Worm (Caenorhabditis elegans) whole organism, L4 larva: ENCODE data around the gene coq-3.

Experiments used
- F10B5.3 ChIP-seq: sonication (generic microtip); optimal IDR thresholded peaks from 2 replicates; lab custom pipeline; 2016; ENCODE audit warnings: mild to moderate bottlenecking, missing genetic modification characterization, missing compliant biosample characterization
- F37D6.2 ChIP-seq: sonication (generic microtip); optimal IDR thresholded peaks from 2 replicates; lab custom pipeline; 2016; ENCODE audit warnings: mild to moderate bottlenecking, missing genetic modification characterization, missing compliant biosample characterization
- Y75B8A.6 ChIP-seq: fragments of 200-800 bp; sonication (Bioruptor generic); IDR thresholded peaks from 2 replicates; pipeline ENCODE4 v1.3.6; 2022; ENCODE audit warnings: missing genetic modification reagents, missing genetic modification characterization, missing compliant biosample characterization
- aha-1 ChIP-seq: fragments of 150-350 bp; peaks from one replicate; lab custom pipeline; 2014; ENCODE audit warnings: missing biosample characterization, missing genetic modification characterization
- ama-1 ChIP-seq: fragments of 150-350 bp; optimal IDR thresholded peaks from 2 replicates; lab custom pipeline; 2014; ENCODE audit warnings: inconsistent platforms, mixed read lengths
- ceh-20 ChIP-seq: fragments of 200-800 bp; sonication (Bioruptor generic); IDR thresholded peaks from 2 replicates; pipeline ENCODE4 v1.3.6; 2022; ENCODE audit warnings: missing genetic modification reagents, missing genetic modification characterization, missing compliant biosample characterization
- ceh-44 ChIP-seq: fragments of 200-800 bp; sonication (Bioruptor generic); IDR thresholded peaks from 2 replicates; pipeline ENCODE4 v1.3.6; 2022; ENCODE audit warnings: missing genetic modification reagents, missing genetic modification characterization, missing compliant biosample characterization
- ces-1 ChIP-seq: fragments of 150-350 bp; sonication (generic microtip); optimal IDR thresholded peaks from 4 replicates; lab custom pipeline; 2014; ENCODE audit warnings: missing biosample characterization, missing genetic modification reagents, missing genetic modification characterization
- ctbp-1 ChIP-seq: fragments of 200-800 bp; sonication (Bioruptor generic); IDR thresholded peaks from 2 replicates; pipeline ENCODE4 v1.3.6; 2022; ENCODE audit warnings: missing genetic modification reagents, missing genetic modification characterization, missing compliant biosample characterization
- daf-12 ChIP-seq: fragments of 150-350 bp; optimal IDR thresholded peaks from 2 replicates; lab custom pipeline; 2014; ENCODE audit warnings: missing biosample characterization, missing genetic modification reagents, missing genetic modification characterization
- daf-16 ChIP-seq, 3 experiments: sonication (generic microtip); optimal IDR thresholded peaks; 2 replicates each; lab custom pipeline; 2016 to 2017; ENCODE audit warnings: missing genetic modification characterization in 3 of 3, missing genetic modification reagents in 3 of 3, mild to moderate bottlenecking in 2 of 3, missing compliant biosample characterization in 2 of 3, missing biosample characterization in 1 of 3, moderate library complexity in 1 of 3
- daf-8 ChIP-seq: fragments of 200-800 bp; sonication (Bioruptor generic); IDR thresholded peaks from 2 replicates; pipeline ENCODE4 v1.3.6; 2022; ENCODE audit warnings: missing genetic modification characterization, missing compliant biosample characterization
- dmd-8 ChIP-seq: fragments of 200-800 bp; sonication (Bioruptor generic); IDR thresholded peaks from 2 replicates; pipeline ENCODE4 v1.3.6; 2022; ENCODE audit warnings: missing genetic modification characterization, missing compliant biosample characterization
- dve-1 ChIP-seq: sonication (generic microtip); optimal IDR thresholded peaks from 2 replicates; lab custom pipeline; 2017; ENCODE audit warnings: antibody characterized with exemption, mild to moderate bottlenecking, missing genetic modification characterization, missing compliant biosample characterization; ENCODE audit not compliant: insufficient read depth
- fkh-10 ChIP-seq: fragments of 150-350 bp; optimal IDR thresholded peaks from 2 replicates; lab custom pipeline; 2014; ENCODE audit warnings: missing biosample characterization, missing genetic modification reagents, missing genetic modification characterization
- fos-1 ChIP-seq: fragments of 150-350 bp; optimal IDR thresholded peaks from 2 replicates; lab custom pipeline; 2014; ENCODE audit warnings: missing biosample characterization, missing genetic modification characterization
- hlh-30 ChIP-seq: sonication (generic microtip); optimal IDR thresholded peaks from 2 replicates; lab custom pipeline; 2017; ENCODE audit warnings: antibody characterized with exemption, mild to moderate bottlenecking, missing genetic modification characterization, missing compliant biosample characterization; ENCODE audit not compliant: insufficient read depth
- hmg-1.1 ChIP-seq: fragments of 200-800 bp; sonication (Bioruptor generic); IDR thresholded peaks from 2 replicates; pipeline ENCODE4 v1.3.6; 2022; ENCODE audit warnings: missing genetic modification reagents, missing genetic modification characterization, missing compliant biosample characterization
- jun-1 ChIP-seq: fragments of 150-350 bp; optimal IDR thresholded peaks from 2 replicates; lab custom pipeline; 2014; ENCODE audit warnings: missing biosample characterization, missing genetic modification reagents, missing genetic modification characterization
- lin-1 ChIP-seq: fragments of 200-800 bp; sonication (Bioruptor generic); IDR thresholded peaks from 2 replicates; pipeline ENCODE4 v1.3.6; 2022; ENCODE audit warnings: missing genetic modification reagents, missing genetic modification characterization, missing compliant biosample characterization
- lin-13 ChIP-seq: fragments of 150-350 bp; optimal IDR thresholded peaks from 2 replicates; lab custom pipeline; 2014; ENCODE audit warnings: missing biosample characterization, missing genetic modification reagents, missing genetic modification characterization
- lsy-2 ChIP-seq, 2 experiments: fragments of 150-350 bp in 1 of 2; sonication (generic microtip) in 1 of 2; optimal IDR thresholded peaks; 2 replicates each; lab custom pipeline; 2014 to 2017; ENCODE audit warnings: missing biosample characterization in 2 of 2, missing genetic modification characterization in 2 of 2
- mdl-1 ChIP-seq, 2 experiments: fragments of 150-350 bp in 1 of 2; sonication (generic microtip) in 1 of 2; optimal IDR thresholded peaks; 2 replicates each; lab custom pipeline; 2014 to 2017; ENCODE audit warnings: missing biosample characterization in 2 of 2, missing genetic modification characterization in 2 of 2
- mdt-29 ChIP-seq: fragments of 200-800 bp; sonication (Bioruptor generic); IDR thresholded peaks from 2 replicates; pipeline ENCODE4 v1.3.6; 2022; ENCODE audit warnings: missing genetic modification reagents, missing genetic modification characterization, missing compliant biosample characterization
- mes-2 ChIP-seq: sonication (generic microtip); optimal IDR thresholded peaks from 2 replicates; lab custom pipeline; 2016; ENCODE audit warnings: missing genotype, mild to moderate bottlenecking, missing genetic modification characterization, missing compliant biosample characterization; ENCODE audit not compliant: poor library complexity, severe bottlenecking
- mxl-2 ChIP-seq: fragments of 200-800 bp; sonication (Bioruptor generic); conservative IDR thresholded peaks from 2 replicates; pipeline ENCODE4 v1.3.6; 2022; ENCODE audit warnings: missing genetic modification reagents, missing genetic modification characterization, missing compliant biosample characterization
- mxl-3 ChIP-seq: fragments of 200-800 bp; sonication (Bioruptor generic); optimal IDR thresholded peaks from 2 replicates; lab custom pipeline; 2018; ENCODE audit warnings: mild to moderate bottlenecking, missing genetic modification characterization, missing compliant biosample characterization
- nhr-102 ChIP-seq: sonication (generic microtip); optimal IDR thresholded peaks from 2 replicates; lab custom pipeline; 2016; ENCODE audit warnings: mild to moderate bottlenecking, missing genetic modification characterization, moderate library complexity, missing compliant biosample characterization
- nhr-11 ChIP-seq: fragments of 150-350 bp; optimal IDR thresholded peaks from 2 replicates; lab custom pipeline; 2014; ENCODE audit warnings: missing biosample characterization, missing genetic modification characterization
- nhr-28 ChIP-seq: fragments of 150-350 bp; optimal IDR thresholded peaks from 2 replicates; lab custom pipeline; 2014; ENCODE audit warnings: missing biosample characterization, missing genetic modification characterization
- nhr-48 ChIP-seq: sonication (generic microtip); optimal IDR thresholded peaks from 2 replicates; lab custom pipeline; 2016; ENCODE audit warnings: mild to moderate bottlenecking, missing genetic modification characterization, missing compliant biosample characterization
- nhr-6 ChIP-seq: fragments of 150-350 bp; optimal IDR thresholded peaks from 2 replicates; lab custom pipeline; 2014; ENCODE audit warnings: missing biosample characterization, missing genetic modification characterization
- nhr-76 ChIP-seq: fragments of 150-350 bp; optimal IDR thresholded peaks from 2 replicates; lab custom pipeline; 2014; ENCODE audit warnings: missing biosample characterization, missing genetic modification characterization
- php-3 ChIP-seq: fragments of 200-800 bp; sonication (Bioruptor generic); IDR thresholded peaks from 2 replicates; pipeline ENCODE4 v1.3.6; 2022; ENCODE audit warnings: missing genetic modification reagents, missing genetic modification characterization, missing compliant biosample characterization
- pqm-1 ChIP-seq: sonication (generic microtip); optimal IDR thresholded peaks from 2 replicates; lab custom pipeline; 2017; ENCODE audit warnings: missing biosample characterization, missing genetic modification characterization
- saeg-2 ChIP-seq: fragments of 200-800 bp; sonication (Bioruptor generic); IDR thresholded peaks from 2 replicates; pipeline ENCODE4 v1.3.6; 2022; ENCODE audit warnings: missing genetic modification reagents, missing genetic modification characterization, missing compliant biosample characterization
- sdz-12 ChIP-seq: fragments of 200-800 bp; sonication (Bioruptor generic); optimal IDR thresholded peaks from 2 replicates; lab custom pipeline; 2018; ENCODE audit warnings: mild to moderate bottlenecking, missing genetic modification characterization, missing compliant biosample characterization
- skn-1 ChIP-seq: fragments of 150-350 bp; optimal IDR thresholded peaks from 2 replicates; lab custom pipeline; 2014; ENCODE audit warnings: missing biosample characterization, missing genetic modification characterization
- snpc-4 ChIP-seq: fragments of 150-350 bp; optimal IDR thresholded peaks from 2 replicates; lab custom pipeline; 2014; ENCODE audit warnings: missing biosample characterization, missing genetic modification characterization
- spr-3 ChIP-seq: fragments of 200-800 bp; sonication (Bioruptor generic); optimal IDR thresholded peaks from 2 replicates; lab custom pipeline; 2018; ENCODE audit warnings: mild to moderate bottlenecking, missing genetic modification characterization, missing compliant biosample characterization
- unc-62 ChIP-seq, 3 experiments: fragments of 150-350 bp in 1 of 3; sonication (generic microtip); optimal IDR thresholded peaks in 2 of 3; peaks in 1 of 3; 1 replicate in 1 of 3; 2 replicates in 2 of 3; lab custom pipeline; 2014 to 2017; ENCODE audit warnings: missing biosample characterization in 3 of 3, missing genetic modification characterization in 3 of 3, missing genetic modification reagents in 3 of 3, missing genotype in 1 of 3
- vab-7 ChIP-seq: fragments of 200-800 bp; sonication (Bioruptor generic); IDR thresholded peaks from 2 replicates; pipeline ENCODE4 v1.3.6; 2022; ENCODE audit warnings: missing genetic modification reagents, missing genetic modification characterization, missing compliant biosample characterization
- zag-1 ChIP-seq: fragments of 150-350 bp; optimal IDR thresholded peaks from 2 replicates; lab custom pipeline; 2014; ENCODE audit warnings: missing biosample characterization, missing genetic modification characterization
- zfp-3 ChIP-seq: fragments of 200-800 bp; sonication (Bioruptor generic); conservative IDR thresholded peaks from 2 replicates; pipeline ENCODE4 v1.3.6; 2022; ENCODE audit warnings: missing genetic modification reagents, missing genetic modification characterization, missing compliant biosample characterization
- zip-11 ChIP-seq: fragments of 200-800 bp; sonication (Bioruptor generic); IDR thresholded peaks from 2 replicates; pipeline ENCODE4 v1.3.6; 2022; ENCODE audit warnings: missing genetic modification characterization, missing compliant biosample characterization
- ztf-11 ChIP-seq: fragments of 150-350 bp; optimal IDR thresholded peaks from 2 replicates; lab custom pipeline; 2014; ENCODE audit warnings: missing biosample characterization, missing genetic modification characterization

The coq-3 gene

DNA sequence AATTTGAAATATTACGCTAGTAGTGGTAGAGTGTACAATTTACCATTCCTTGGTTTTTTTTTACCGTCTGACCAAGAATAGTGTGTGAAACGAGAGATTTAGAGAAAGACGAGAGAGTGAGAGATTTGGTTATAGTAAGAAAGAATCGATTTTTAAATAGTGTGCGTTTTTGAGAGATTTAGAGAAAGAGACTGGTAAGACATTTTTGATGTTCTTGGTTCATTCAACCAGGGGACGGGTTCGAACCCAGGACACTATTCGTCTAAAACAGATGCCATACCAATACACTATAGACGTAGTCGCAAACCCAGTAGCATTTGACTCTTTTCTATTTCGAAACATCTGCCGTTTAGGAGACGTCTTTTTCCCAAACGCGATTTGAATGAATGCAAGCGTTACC lies 42.0 kb upstream of the coq-3 start (continued):
- no peak for TF ChIP-seq ama-1 (lab: Kevin White, UChicago)
- TF ChIP-seq ztf-11, result no peak
- TF ChIP-seq F37D6.2 (tag; lab: Kevin White, UChicago), result peak; percentile 62
- peak; percentile 85 for TF ChIP-seq ceh-20 (GFP tag; lab: Robert Waterston, UW)
- no peak for TF ChIP-seq Y75B8A.6 (GFP tag; lab: Robert Waterston, UW)
- no peak for TF ChIP-seq jun-1
- TF ChIP-seq dve-1 (tag; lab: Kevin White, UChicago), result peak; percentile 87
- TF ChIP-seq, all 104 proteins: peak for 47

ce11 chrIV:14836885-14837284 lies 40.8 kb upstream of the coq-3 start, which contains the start of gene Y57G11C.22:
Gene Y57G11C.22, plus strand, starts transcription at chrIV:14837211.
- TF ChIP-seq ceh-44 (no peak), lsy-2 (tag; optimal IDR thresholded peaks at IDR 0.05; lab: Kevin White, UChicago) (peak in 1 of 2 experiments; percentile 47), saeg-2 (GFP tag; lab: Robert Waterston, UW) (no peak), nhr-11 (tag; lab: Kevin White, UChicago) (no peak), aha-1 (tag; lab: Kevin White, UChicago) (peak; percentile 83), pqm-1 (no peak), mes-2 (no peak), zfp-3 (GFP tag; lab: Robert Waterston, UW) (no peak), daf-8 (GFP tag; lab: Robert Waterston, UW) (no peak), spr-3 (GFP tag; lab: Kevin White, UChicago) (no peak), ces-1 (GFP tag; lab: Kevin White, UChicago) (no peak), snpc-4 (tag; lab: Kevin White, UChicago) (no peak), dve-1 (tag; lab: Kevin White, UChicago) (no peak), mxl-3 (GFP tag; lab: Kevin White, UChicago) (no peak), nhr-6 (tag; lab: Kevin White, UChicago) (no peak), nhr-102 (tag; lab: Kevin White, UChicago) (no peak), daf-16 (GFP tag; optimal IDR thresholded peaks at IDR 0.05; lab: Kevin White, UChicago) (no peak), daf-16 (tag; optimal IDR thresholded peaks at IDR 0.05; lab: Kevin White, UChicago) (peak; percentile 28), unc-62 (GFP tag; optimal IDR thresholded peaks at IDR 0.05 in 1 of 2; lab: Kevin White, UChicago) (no peak), unc-62 (tag; optimal IDR thresholded peaks at IDR 0.05; lab: Kevin White, UChicago) (no peak), ama-1 (lab: Kevin White, UChicago) (no peak), lin-13 (GFP tag; lab: Kevin White, UChicago) (no peak), mxl-2 (GFP tag; lab: Robert Waterston, UW) (no peak), lin-1 (GFP tag; lab: Robert Waterston, UW) (no peak), skn-1 (tag; lab: Kevin White, UChicago) (no peak), mdt-29 (GFP tag; lab: Robert Waterston, UW) (no peak), fos-1 (no peak), hlh-30 (tag; lab: Kevin White, UChicago) (peak; percentile 10), F10B5.3 (no peak), hmg-1.1 (GFP tag; lab: Robert Waterston, UW) (peak; percentile 65), sdz-12 (GFP tag; lab: Kevin White, UChicago) (no peak), jun-1 (no peak)
- TF ChIP-seq, all 104 proteins: peak for 5

ce11 chrIV:14833537-14833936 lies 37.4 kb upstream of the coq-3 start:
- TF ChIP-seq zag-1 (no peak), nhr-28 (tag; lab: Kevin White, UChicago) (no peak), nhr-48 (tag; lab: Kevin White, UChicago) (no peak), ctbp-1 (no peak), nhr-76 (no peak), mdl-1 (tag; optimal IDR thresholded peaks at IDR 0.05; lab: Kevin White, UChicago) (no peak), mxl-3 (GFP tag; lab: Kevin White, UChicago) (no peak), F10B5.3 (no peak), dmd-8 (GFP tag; lab: Robert Waterston, UW) (no peak), daf-12 (no peak), fkh-10 (GFP tag; lab: Kevin White, UChicago) (no peak), php-3 (GFP tag; lab: Robert Waterston, UW) (0 out of 2 replicates have a peak, but pooled peaks have one; percentile 17), vab-7 (no peak), zip-11 (GFP tag; lab: Robert Waterston, UW) (no peak), dve-1 (tag; lab: Kevin White, UChicago) (peak; percentile 29), daf-16 (GFP tag; optimal IDR thresholded peaks at IDR 0.05; lab: Kevin White, UChicago) (no peak), daf-16 (tag; optimal IDR thresholded peaks at IDR 0.05; lab: Kevin White, UChicago) (peak; percentile 28)
